Fruit fly (Drosophila melanogaster): ENCODE data around the gene Coq6.

Gene Coq6

DNA sequence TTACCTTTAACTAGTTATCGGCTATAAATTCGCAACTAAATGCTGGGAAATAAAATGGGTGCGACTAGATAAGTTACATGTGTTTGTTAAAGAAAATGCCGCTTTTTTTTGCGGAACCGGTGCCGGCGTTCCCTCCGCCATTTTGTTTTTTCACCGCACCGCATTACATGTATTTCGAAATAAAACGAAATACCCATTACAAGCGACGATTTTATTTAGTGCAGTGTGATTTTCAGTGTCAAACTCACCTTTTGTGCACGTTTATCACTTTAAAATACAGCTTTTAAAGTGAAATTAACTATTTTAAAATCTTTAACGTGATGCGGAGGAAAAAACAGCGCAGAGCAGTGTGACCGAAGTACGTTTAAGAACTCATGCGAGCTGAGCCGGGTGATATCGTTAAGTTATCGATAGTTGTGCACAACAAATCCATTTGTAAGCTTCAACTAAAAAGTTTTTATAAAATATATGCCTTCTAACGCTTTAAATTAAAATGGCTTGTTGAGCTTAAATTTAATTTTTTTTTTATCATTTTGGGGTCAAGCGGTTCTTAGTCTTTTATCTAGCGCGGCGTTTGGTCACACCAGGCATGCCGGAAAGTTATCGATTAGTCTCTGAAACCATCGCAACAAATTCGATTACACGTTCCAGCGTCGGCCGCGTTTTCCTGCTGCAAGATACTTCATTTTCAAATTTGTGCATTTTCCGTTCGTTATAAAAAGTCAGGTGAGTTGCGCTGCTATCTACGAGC is 10.1 kb upstream of the Coq6 start, which contains the start of the genes Hel25E and Lam (continued):
- TF ChIP-seq ham (GFP tag; IDR thresholded peaks at IDR 0.05) (no peak), org-1 (GFP tag; optimal IDR thresholded peaks at IDR 0.05) (no peak), CG3281 (GFP tag; optimal IDR thresholded peaks at IDR 0.05) (no peak), abd-A (tag; optimal IDR thresholded peaks at IDR 0.05) (no peak), CG10267 (tag; optimal IDR thresholded peaks at IDR 0.05) (peak; percentile 69), CG42726 (GFP tag; IDR thresholded peaks at IDR 0.05; ENCODE audit: partially characterized antibody) (no peak), CG18262 (tag; optimal IDR thresholded peaks at IDR 0.05) (no peak), MTF-1 (GFP tag; optimal IDR thresholded peaks at IDR 0.05; ENCODE audit: borderline replicate concordance) (no peak), CG3407 (GFP tag; optimal IDR thresholded peaks at IDR 0.05) (no peak), pita (GFP tag; optimal IDR thresholded peaks at IDR 0.05) (no peak), ATbp (GFP tag; optimal IDR thresholded peaks at IDR 0.05) (no peak), CG4707 (GFP tag; optimal IDR thresholded peaks at IDR 0.05) (no peak), oc (tag; optimal IDR thresholded peaks at IDR 0.05) (no peak), phol (tag; optimal IDR thresholded peaks at IDR 0.05) (peak; percentile 96), Dbx (GFP tag; IDR thresholded peaks at IDR 0.05) (no peak), Lpt (GFP tag; optimal IDR thresholded peaks at IDR 0.05) (no peak), CG6765 (GFP tag; optimal IDR thresholded peaks at IDR 0.05) (no peak), Fer1 (GFP tag; optimal IDR thresholded peaks at IDR 0.05) (no peak), Usf (GFP tag; optimal IDR thresholded peaks at IDR 0.05) (no peak), ab (GFP tag; optimal IDR thresholded peaks at IDR 0.05) (no peak), HmgD (GFP tag; optimal IDR thresholded peaks at IDR 0.05) (no peak), Hey (tag; optimal IDR thresholded peaks at IDR 0.05) (no peak), CG30020 (tag; optimal IDR thresholded peaks at IDR 0.05) (peak; percentile 31), CG13894 (tag; optimal IDR thresholded peaks at IDR 0.05) (no peak), CG11093 (GFP tag; IDR thresholded peaks at IDR 0.05) (no peak), CG3065 (GFP tag; optimal IDR thresholded peaks at IDR 0.05) (no peak), CG13775 (GFP tag; optimal IDR thresholded peaks at IDR 0.05) (peak; percentile 7), CG2199 (GFP tag; IDR thresholded peaks at IDR 0.05) (no peak), CG34224 (GFP tag; IDR thresholded peaks at IDR 0.05; ENCODE audit: partially characterized antibody) (peak; percentile 86), sna (GFP tag; IDR thresholded peaks at IDR 0.05; ENCODE audit: partially characterized antibody) (peak; percentile 93), CG8359 (GFP tag; optimal IDR thresholded peaks at IDR 0.05; ENCODE audit: borderline replicate concordance) (no peak), CG2116 (GFP tag; optimal IDR thresholded peaks at IDR 0.05) (peak; percentile 89), CG33557 (GFP tag; optimal IDR thresholded peaks at IDR 0.05) (no peak), ftz-f1 (GFP tag; optimal IDR thresholded peaks at IDR 0.05) (no peak), CG8089 (GFP tag; optimal IDR thresholded peaks at IDR 0.05) (no peak), Max (GFP tag; optimal IDR thresholded peaks at IDR 0.05) (no peak), dpn (GFP tag; optimal IDR thresholded peaks at IDR 0.05) (peak in 1 of 2 experiments; percentile 11), hkb (optimal IDR thresholded peaks at IDR 0.05) (peak; percentile 69), hkb (GFP tag; IDR thresholded peaks at IDR 0.05) (no peak), gce (GFP tag; IDR thresholded peaks at IDR 0.05) (no peak), Lhr (GFP tag; optimal IDR thresholded peaks at IDR 0.05) (peak; percentile 55), CG6813 (GFP tag; optimal IDR thresholded peaks at IDR 0.05) (no peak), lmd (GFP tag; IDR thresholded peaks at IDR 0.05) (no peak), CG17568 (GFP tag; optimal IDR thresholded peaks at IDR 0.05) (no peak), NC2α (GFP tag; optimal IDR thresholded peaks at IDR 0.05) (no peak), CG12744 (GFP tag; optimal IDR thresholded peaks at IDR 0.05) (no peak), CG43689 (GFP tag; IDR thresholded peaks at IDR 0.05) (no peak), CG2678 (tag; optimal IDR thresholded peaks at IDR 0.05) (no peak), pb (GFP tag; optimal IDR thresholded peaks at IDR 0.05) (no peak), Nf-YC (tag; optimal IDR thresholded peaks at IDR 0.05) (no peak)

Data from whole organism, embryonic.